Fruit fly (Drosophila melanogaster) whole organism, prepupa: ENCODE results near the gene htt.
"Not testable (repeated sequence)": the region's sequence is repeated elsewhere in the genome, so short reads cannot be mapped to it uniquely, and the experiment has no call there.

Experiments
- CG10669 ChIP-seq: fragments of 200-800 bp; sonication (Bioruptor generic); optimal IDR thresholded peaks from 3 replicates; lab custom pipeline; 2018; ENCODE audit warnings: missing biosample characterization, mild to moderate bottlenecking, missing genetic modification characterization, moderate library complexity
- CG11762 ChIP-seq: fragments of 200-800 bp; sonication (Bioruptor generic); optimal IDR thresholded peaks from 3 replicates; lab custom pipeline; 2016; ENCODE audit warnings: missing biosample characterization, missing genetic modification characterization; ENCODE audit not compliant: insufficient read depth
- Gug ChIP-seq: fragments of 200-800 bp; sonication (Bioruptor generic); IDR thresholded peaks from 2 replicates; pipeline ENCODE4 v1.3.6; 2022; ENCODE audit warnings: missing biosample characterization, missing genetic modification characterization

- TF ChIP-seq CG10669; CG11762 (GFP tag; lab: Kevin White, UChicago); Gug: not testable (repeated sequence)
These were observed 62.1 kb downstream of the htt start, which contains the start of gene aqrs for dm6 chr3R:28758134-28758533.
